Worm (Caenorhabditis elegans) whole organism, young adult: ENCODE measurements around the gene math-42.

Experiments
- C06A6.2 ChIP-seq: fragments of 200-800 bp; sonication (Bioruptor generic); conservative IDR thresholded peaks from 2 replicates; pipeline ENCODE4 v1.3.6; 2022; ENCODE audit warnings: missing genetic modification characterization, missing compliant biosample characterization
- C17E4.6 ChIP-seq: fragments of 200-800 bp; sonication (Bioruptor generic); IDR thresholded peaks from 2 replicates; pipeline ENCODE4 v1.3.6; 2022; ENCODE audit warnings: missing genetic modification reagents, missing genetic modification characterization, missing compliant biosample characterization
- D2030.7 ChIP-seq: fragments of 200-800 bp; sonication (Bioruptor generic); IDR thresholded peaks from 2 replicates; pipeline ENCODE4 v1.3.6; 2022; ENCODE audit warnings: missing genetic modification reagents, missing genetic modification characterization, missing compliant biosample characterization
- F23B12.7 ChIP-seq: sonication (generic microtip); optimal IDR thresholded peaks from 2 replicates; lab custom pipeline; 2017; ENCODE audit warnings: missing genetic modification characterization, mild to moderate bottlenecking, missing compliant biosample characterization, antibody characterized with exemption, moderate library complexity; ENCODE audit not compliant: insufficient read depth
- F57A8.1 ChIP-seq: fragments of 200-800 bp; sonication (Bioruptor generic); optimal IDR thresholded peaks from 2 replicates; lab custom pipeline; 2018; ENCODE audit warnings: mild to moderate bottlenecking, missing genetic modification characterization, moderate library complexity, missing compliant biosample characterization
- F57C9.4 ChIP-seq: sonication (generic microtip); optimal IDR thresholded peaks from 2 replicates; lab custom pipeline; 2017; ENCODE audit warnings: mild to moderate bottlenecking, missing genetic modification characterization, missing compliant biosample characterization
- K12H6.12 ChIP-seq: fragments of 200-800 bp; sonication (Bioruptor generic); optimal IDR thresholded peaks from 2 replicates; lab custom pipeline; 2018; ENCODE audit warnings: mild to moderate bottlenecking, missing genetic modification characterization, missing compliant biosample characterization
- T26A5.8 ChIP-seq: sonication (generic microtip); optimal IDR thresholded peaks from 2 replicates; lab custom pipeline; 2016; ENCODE audit warnings: missing genetic modification characterization, missing compliant biosample characterization
- Y53F4B.3 ChIP-seq: fragments of 200-800 bp; sonication (Bioruptor generic); IDR thresholded peaks from 2 replicates; pipeline ENCODE4 v1.3.6; 2022; ENCODE audit warnings: missing genetic modification reagents, missing genetic modification characterization, missing compliant biosample characterization
- akir-1 ChIP-seq: fragments of 200-800 bp; sonication (Bioruptor generic); optimal IDR thresholded peaks from 2 replicates; lab custom pipeline; 2018; ENCODE audit warnings: mild to moderate bottlenecking, missing genetic modification characterization, moderate library complexity, missing compliant biosample characterization
- aptf-2 ChIP-seq: fragments of 200-800 bp; sonication (Bioruptor generic); conservative IDR thresholded peaks from 2 replicates; pipeline ENCODE4 v1.3.6; 2022; ENCODE audit warnings: missing genetic modification reagents, missing genetic modification characterization, missing compliant biosample characterization
- aptf-3 ChIP-seq: fragments of 200-800 bp; sonication (Bioruptor generic); IDR thresholded peaks from 2 replicates; pipeline ENCODE4 v1.3.6; 2022; ENCODE audit warnings: missing genetic modification characterization, missing compliant biosample characterization
- attf-6 ChIP-seq: fragments of 200-800 bp; sonication (Bioruptor generic); IDR thresholded peaks from 2 replicates; pipeline ENCODE4 v1.3.6; 2022; ENCODE audit warnings: missing genetic modification reagents, missing genetic modification characterization, missing compliant biosample characterization
- bed-1 ChIP-seq: fragments of 200-800 bp; sonication (Bioruptor generic); IDR thresholded peaks from 2 replicates; pipeline ENCODE4 v1.3.6; 2022; ENCODE audit warnings: missing genetic modification reagents, missing genetic modification characterization, missing compliant biosample characterization
- cebp-1 ChIP-seq, 2 experiments: fragments of 200-800 bp in 1 of 2; sonication (Bioruptor generic) in 1 of 2; sonication (generic microtip) in 1 of 2; IDR thresholded peaks in 1 of 2; optimal IDR thresholded peaks in 1 of 2; 2 replicates each; pipeline versions ENCODE4 v1.3.6 to Lab custom; 2017 to 2022; ENCODE audit warnings: missing compliant biosample characterization in 2 of 2, missing genetic modification characterization in 2 of 2, mild to moderate bottlenecking in 1 of 2, missing genetic modification reagents in 1 of 2, moderate library complexity in 1 of 2
- ceh-40 ChIP-seq: fragments of 200-800 bp; sonication (Bioruptor generic); IDR thresholded peaks from 2 replicates; pipeline ENCODE4 v1.3.6; 2022; ENCODE audit warnings: missing genetic modification characterization, missing compliant biosample characterization
- die-1 ChIP-seq: sonication (generic microtip); optimal IDR thresholded peaks from 2 replicates; lab custom pipeline; 2016; ENCODE audit warnings: missing genotype, mild to moderate bottlenecking, missing genetic modification characterization, missing compliant biosample characterization
- dox-1 ChIP-seq: fragments of 200-800 bp; sonication (Bioruptor generic); IDR thresholded peaks from 2 replicates; pipeline ENCODE4 v1.3.6; 2022; ENCODE audit warnings: missing genetic modification reagents, missing genetic modification characterization, missing compliant biosample characterization
- egl-18 ChIP-seq: fragments of 200-800 bp; sonication (Bioruptor generic); IDR thresholded peaks from 2 replicates; pipeline ENCODE4 v1.3.6; 2022; ENCODE audit warnings: missing genetic modification reagents, missing genetic modification characterization, missing compliant biosample characterization
- gei-17 ChIP-seq: fragments of 200-800 bp; sonication (Bioruptor generic); optimal IDR thresholded peaks from 2 replicates; lab custom pipeline; 2018; ENCODE audit warnings: mild to moderate bottlenecking, missing genetic modification characterization, missing compliant biosample characterization
- hsf-1 ChIP-seq: fragments of 200-800 bp; sonication (Bioruptor generic); IDR thresholded peaks from 2 replicates; pipeline ENCODE4 v1.3.6; 2022; ENCODE audit warnings: missing genetic modification reagents, missing genetic modification characterization, missing compliant biosample characterization
- lir-1 ChIP-seq: fragments of 200-800 bp; sonication (Bioruptor generic); conservative IDR thresholded peaks from 2 replicates; pipeline ENCODE4 v1.3.6; 2022; ENCODE audit warnings: missing genetic modification reagents, missing genetic modification characterization, missing compliant biosample characterization
- lsl-1 ChIP-seq: fragments of 200-800 bp; sonication (Bioruptor generic); optimal IDR thresholded peaks from 2 replicates; lab custom pipeline; 2018; ENCODE audit warnings: mild to moderate bottlenecking, missing genetic modification characterization, moderate library complexity, missing compliant biosample characterization
- lsy-27 ChIP-seq: sonication (generic microtip); optimal IDR thresholded peaks from 2 replicates; lab custom pipeline; 2017; ENCODE audit warnings: missing genetic modification characterization, mild to moderate bottlenecking, missing compliant biosample characterization, antibody characterized with exemption, missing genotype, borderline replicate concordance; ENCODE audit not compliant: insufficient read depth
- madf-10 ChIP-seq: sonication (generic microtip); optimal IDR thresholded peaks from 2 replicates; lab custom pipeline; 2016; ENCODE audit warnings: mild to moderate bottlenecking, missing genetic modification characterization, missing compliant biosample characterization
- mes-4 ChIP-seq: sonication (generic microtip); optimal IDR thresholded peaks from 2 replicates; lab custom pipeline; 2016; ENCODE audit warnings: missing genotype, missing genetic modification characterization, missing compliant biosample characterization
- nfya-2 ChIP-seq: fragments of 200-800 bp; sonication (Bioruptor generic); IDR thresholded peaks from 2 replicates; pipeline ENCODE4 v1.3.6; 2022; ENCODE audit warnings: missing genetic modification reagents, missing genetic modification characterization, missing compliant biosample characterization
- nhr-179 ChIP-seq: sonication (generic microtip); optimal IDR thresholded peaks from 2 replicates; lab custom pipeline; 2016; ENCODE audit warnings: mild to moderate bottlenecking, missing genetic modification characterization, missing compliant biosample characterization
- nhr-90 ChIP-seq: sonication (generic microtip); optimal IDR thresholded peaks from 2 replicates; lab custom pipeline; 2016; ENCODE audit warnings: missing genotype, mild to moderate bottlenecking, missing genetic modification characterization, missing compliant biosample characterization
- pbrm-1 ChIP-seq: fragments of 200-800 bp; sonication (Bioruptor generic); IDR thresholded peaks from 2 replicates; pipeline ENCODE4 v1.3.6; 2022; ENCODE audit warnings: missing genetic modification reagents, missing genetic modification characterization, missing compliant biosample characterization
- snpc-1.1 ChIP-seq: sonication (generic microtip); optimal IDR thresholded peaks from 2 replicates; lab custom pipeline; 2017; ENCODE audit warnings: missing genetic modification characterization, mild to moderate bottlenecking, missing compliant biosample characterization, antibody characterized with exemption, moderate library complexity, missing genotype, missing genetic modification reagents; ENCODE audit not compliant: insufficient read depth
- somi-1 ChIP-seq: fragments of 200-800 bp; sonication (Bioruptor generic); optimal IDR thresholded peaks from 2 replicates; lab custom pipeline; 2018; ENCODE audit warnings: mild to moderate bottlenecking, missing genetic modification characterization, missing compliant biosample characterization
- sptf-2 ChIP-seq: fragments of 200-800 bp; sonication (Bioruptor generic); optimal IDR thresholded peaks from 2 replicates; lab custom pipeline; 2018; ENCODE audit warnings: mild to moderate bottlenecking, missing genetic modification characterization, missing compliant biosample characterization
- tbx-9 ChIP-seq: sonication (generic microtip); optimal IDR thresholded peaks from 2 replicates; lab custom pipeline; 2016; ENCODE audit warnings: borderline replicate concordance, missing genetic modification characterization, inconsistent platforms, missing compliant biosample characterization
- xnd-1 ChIP-seq: sonication (generic microtip); optimal IDR thresholded peaks from 2 replicates; lab custom pipeline; 2016; ENCODE audit warnings: missing genotype, missing genetic modification reagents, missing genetic modification characterization, missing compliant biosample characterization
- zim-3 ChIP-seq: sonication (generic microtip); optimal IDR thresholded peaks from 2 replicates; lab custom pipeline; 2017; ENCODE audit warnings: mild to moderate bottlenecking, missing genetic modification characterization, moderate library complexity, missing compliant biosample characterization
- ztf-18 ChIP-seq: sonication (generic microtip); optimal IDR thresholded peaks from 2 replicates; lab custom pipeline; 2016; ENCODE audit warnings: missing genotype, mild to moderate bottlenecking, missing genetic modification characterization, missing compliant biosample characterization

Gene math-42

DNA sequence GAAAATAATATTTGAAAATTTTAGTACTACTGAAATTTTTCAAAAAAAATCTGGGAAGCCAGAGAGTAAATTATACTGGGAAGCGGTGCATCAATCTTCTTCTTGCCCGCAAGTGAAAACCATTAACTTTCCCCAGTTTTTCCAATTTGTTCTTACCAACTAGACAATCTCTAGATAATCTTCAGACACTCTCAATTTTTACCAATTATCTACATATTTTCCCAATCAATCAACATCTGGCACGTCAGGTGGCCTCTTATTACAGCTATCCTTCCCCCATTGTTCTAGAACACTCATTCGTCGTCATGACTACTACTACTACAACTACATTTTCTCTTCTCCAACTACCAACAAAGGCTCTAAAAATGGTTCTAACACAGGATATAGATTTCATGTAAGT lies 35.2 kb upstream of the math-42 start, which contains the start of gene fbxb-6:
Gene fbxb-6 (plus strand): TSS at position 301 of the 400 bp plus-strand sequence.
- TF ChIP-seq aptf-3 (GFP tag; lab: Robert Waterston, UW) (no peak), Y53F4B.3 (GFP tag; lab: Robert Waterston, UW) (no peak), zim-3 (tag; lab: Kevin White, UChicago) (no peak), akir-1 (GFP tag; lab: Kevin White, UChicago) (no peak), cebp-1 (GFP tag; IDR thresholded peaks at IDR 0.05; lab: Robert Waterston, UW) (no peak), cebp-1 (tag; optimal IDR thresholded peaks at IDR 0.05; lab: Kevin White, UChicago) (no peak), somi-1 (GFP tag; lab: Kevin White, UChicago) (no peak), nfya-2 (no peak), die-1 (no peak), snpc-1.1 (tag; lab: Kevin White, UChicago) (no peak), bed-1 (GFP tag; lab: Robert Waterston, UW) (no peak), ztf-18 (tag; lab: Kevin White, UChicago) (no peak), aptf-2 (no peak), madf-10 (tag; lab: Kevin White, UChicago) (no peak)

ce11 chrII:2067451-2068021 lies 32.2 kb upstream of the math-42 start, which contains the start of gene F07E5.12:
F07E5.12 (plus strand) TSS chrII:2067971.
- TF ChIP-seq hsf-1 (GFP tag; lab: Robert Waterston, UW) = 0 out of 2 replicates have a peak, but pooled peaks have one; percentile 17
- TF ChIP-seq aptf-2 = peak; percentile 83

- TF ChIP-seq lsy-27 (tag; lab: Kevin White, UChicago) = no peak
Measured at ce11 chrII:2071429-2071828, 28.3 kb upstream of the math-42 start, which contains the start of gene F07E5.7. F07E5.7 (minus strand) TSS chrII:2071529.

- TF ChIP-seq ceh-40 (GFP tag; lab: Robert Waterston, UW) (no peak), F23B12.7 (tag; lab: Kevin White, UChicago) (no peak), nhr-179 (tag; lab: Kevin White, UChicago) (no peak), egl-18 (GFP tag; lab: Robert Waterston, UW) (no peak), T26A5.8 (tag; lab: Kevin White, UChicago) (no peak), pbrm-1 (GFP tag; lab: Robert Waterston, UW) (no peak), tbx-9 (no peak), xnd-1 (tag; lab: Kevin White, UChicago) (no peak), K12H6.12 (tag; lab: Kevin White, UChicago) (no peak), C06A6.2 (GFP tag; lab: Robert Waterston, UW) (no peak), F57A8.1 (GFP tag; lab: Kevin White, UChicago) (no peak)
Measured at ce11 chrII:2075513-2075912, 24.2 kb upstream of the math-42 start, which contains the start of gene F07E5.8. F07E5.8 (minus strand) TSS chrII:2075613.

DNA sequence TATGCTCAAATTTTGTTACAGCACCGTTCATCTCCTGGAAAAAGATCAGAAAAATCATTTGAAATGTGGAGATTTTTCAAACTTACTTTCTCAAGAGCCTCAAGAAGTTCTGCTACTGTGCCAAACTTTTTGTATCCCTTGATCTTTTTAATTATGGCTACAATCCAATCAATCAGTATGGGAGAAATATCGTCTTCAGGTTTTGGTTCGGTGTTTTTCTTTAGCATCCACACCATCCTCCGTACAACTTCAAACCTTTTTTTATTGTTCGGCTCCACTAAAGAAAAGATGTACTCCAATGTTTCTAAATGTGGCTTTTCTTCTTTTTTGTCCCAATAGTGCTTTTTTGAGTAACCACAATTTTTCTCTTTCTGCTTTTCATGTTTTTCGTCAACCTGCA lies 23.3 kb upstream of the math-42 start:
- no peak for TF ChIP-seq mes-4 (tag; lab: Kevin White, UChicago)
- no peak for TF ChIP-seq aptf-2
- no peak for TF ChIP-seq dox-1 (GFP tag; lab: Robert Waterston, UW)
- no peak for TF ChIP-seq attf-6 (GFP tag; lab: Robert Waterston, UW)
- no peak for TF ChIP-seq lir-1 (GFP tag; lab: Robert Waterston, UW)
- no peak for TF ChIP-seq F57C9.4 (tag; lab: Kevin White, UChicago)
- no peak for TF ChIP-seq hsf-1 (GFP tag; lab: Robert Waterston, UW)
- no peak for TF ChIP-seq lsl-1
- TF ChIP-seq gei-17 (GFP tag; lab: Kevin White, UChicago) = no peak
- no peak for TF ChIP-seq sptf-2 (GFP tag; lab: Kevin White, UChicago)
- no peak for TF ChIP-seq nhr-90
- TF ChIP-seq die-1 = no peak
- TF ChIP-seq C17E4.6 (GFP tag; lab: Robert Waterston, UW) = no peak
- no peak for TF ChIP-seq ceh-40 (GFP tag; lab: Robert Waterston, UW)
- no peak for TF ChIP-seq D2030.7 (GFP tag; lab: Robert Waterston, UW)
- TF ChIP-seq, all 124 proteins: peak for 0
